Worm (Caenorhabditis elegans) whole organism, L4 larva: ENCODE results near the gene ZK742.7.

Source experiments
- F26F4.8 ChIP-seq: fragments of 200-800 bp; sonication (Bioruptor generic); conservative IDR thresholded peaks from 2 replicates; pipeline ENCODE4 v1.3.6; 2022; ENCODE audit warnings: missing genetic modification characterization, missing compliant biosample characterization
- F49E8.2 ChIP-seq: sonication (generic microtip); optimal IDR thresholded peaks from 2 replicates; lab custom pipeline; 2016; ENCODE audit warnings: missing compliant biosample characterization, mild to moderate bottlenecking, missing genetic modification characterization, borderline replicate concordance
- attf-4 ChIP-seq: sonication (generic microtip); optimal IDR thresholded peaks from 3 replicates; lab custom pipeline; 2017; ENCODE audit warnings: missing biosample characterization, missing genetic modification characterization
- ceh-20 ChIP-seq: fragments of 200-800 bp; sonication (Bioruptor generic); IDR thresholded peaks from 2 replicates; pipeline ENCODE4 v1.3.6; 2022; ENCODE audit warnings: missing genetic modification reagents, missing genetic modification characterization, missing compliant biosample characterization
- fos-1 ChIP-seq: fragments of 150-350 bp; optimal IDR thresholded peaks from 2 replicates; lab custom pipeline; 2014; ENCODE audit warnings: missing biosample characterization, missing genetic modification characterization
- lin-39 ChIP-seq: fragments of 150-350 bp; optimal IDR thresholded peaks from 2 replicates; lab custom pipeline; 2014; ENCODE audit warnings: missing biosample characterization, missing genetic modification reagents, missing genetic modification characterization
- mdl-1 ChIP-seq, 2 experiments: fragments of 150-350 bp in 1 of 2; sonication (generic microtip) in 1 of 2; optimal IDR thresholded peaks; 2 replicates each; lab custom pipeline; 2014 to 2017; ENCODE audit warnings: missing biosample characterization in 2 of 2, missing genetic modification characterization in 2 of 2
- nhr-102 ChIP-seq: sonication (generic microtip); optimal IDR thresholded peaks from 2 replicates; lab custom pipeline; 2016; ENCODE audit warnings: mild to moderate bottlenecking, missing genetic modification characterization, moderate library complexity, missing compliant biosample characterization
- nhr-11 ChIP-seq: fragments of 150-350 bp; optimal IDR thresholded peaks from 2 replicates; lab custom pipeline; 2014; ENCODE audit warnings: missing biosample characterization, missing genetic modification characterization
- skn-1 ChIP-seq: fragments of 150-350 bp; optimal IDR thresholded peaks from 2 replicates; lab custom pipeline; 2014; ENCODE audit warnings: missing biosample characterization, missing genetic modification characterization
- snpc-4 ChIP-seq: fragments of 150-350 bp; optimal IDR thresholded peaks from 2 replicates; lab custom pipeline; 2014; ENCODE audit warnings: missing biosample characterization, missing genetic modification characterization
- unc-130 ChIP-seq: sonication (generic microtip); optimal IDR thresholded peaks from 2 replicates; lab custom pipeline; 2016; ENCODE audit warnings: missing genetic modification reagents, missing genetic modification characterization, missing compliant biosample characterization
- vab-7 ChIP-seq: fragments of 200-800 bp; sonication (Bioruptor generic); IDR thresholded peaks from 2 replicates; pipeline ENCODE4 v1.3.6; 2022; ENCODE audit warnings: missing genetic modification reagents, missing genetic modification characterization, missing compliant biosample characterization
- zag-1 ChIP-seq: fragments of 150-350 bp; optimal IDR thresholded peaks from 2 replicates; lab custom pipeline; 2014; ENCODE audit warnings: missing biosample characterization, missing genetic modification characterization

DNA sequence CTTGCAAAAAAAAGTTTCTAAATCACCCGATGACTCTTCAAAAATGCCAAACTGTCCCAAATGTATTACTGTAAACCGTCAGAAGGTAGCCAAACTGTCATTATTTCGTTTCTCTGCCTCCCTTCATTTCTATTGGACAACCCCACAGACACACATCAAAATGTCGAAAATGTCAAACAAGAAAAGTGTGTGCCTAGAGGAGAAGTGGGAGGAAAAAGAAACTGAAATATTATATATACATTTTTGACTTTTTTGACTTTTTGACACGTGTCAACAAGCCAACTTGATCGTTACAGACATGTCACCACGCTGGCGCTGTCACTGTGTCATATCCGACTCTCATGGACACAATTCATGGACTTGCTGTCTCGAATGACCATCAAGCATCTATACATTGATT, 48.5 kb upstream of the ZK742.7 start:
- TF ChIP-seq fos-1 (tag; lab: Kevin White, UChicago) (no peak), mdl-1 (tag; optimal IDR thresholded peaks at IDR 0.05; lab: Kevin White, UChicago) (no peak), unc-130 (GFP tag; lab: Kevin White, UChicago) (no peak), snpc-4 (tag; lab: Kevin White, UChicago) (no peak), F49E8.2 (no peak), nhr-102 (no peak), zag-1 (no peak), attf-4 (no peak), ceh-20 (no peak), F26F4.8 (GFP tag; lab: Robert Waterston, UW) (no peak), nhr-11 (tag; lab: Kevin White, UChicago) (no peak), vab-7 (GFP tag; lab: Robert Waterston, UW) (no peak), lin-39 (tag; lab: Kevin White, UChicago) (no peak), skn-1 (tag; lab: Kevin White, UChicago) (no peak)
